Fruit fly (Drosophila melanogaster) whole organism, embryonic: ENCODE data around the gene Sox21a.

Experiments
- CG1024 ChIP-seq: fragments of 200-800 bp; sonication (Bioruptor generic); IDR thresholded peaks from 2 replicates; pipeline ENCODE4 v1.3.6; 2022; ENCODE audit warnings: missing biosample characterization, missing genetic modification characterization
- CG13894 ChIP-seq: fragments of 200-800 bp; sonication (Bioruptor generic); optimal IDR thresholded peaks from 3 replicates; lab custom pipeline; 2018; ENCODE audit warnings: missing biosample characterization, mild to moderate bottlenecking, missing genetic modification characterization, moderate library complexity
- CG1603 ChIP-seq: fragments of 200-800 bp; sonication (Bioruptor generic); optimal IDR thresholded peaks from 2 replicates; lab custom pipeline; 2019; ENCODE audit warnings: missing biosample characterization, mild to moderate bottlenecking, missing genetic modification characterization, moderate library complexity
- CG31388 ChIP-seq: fragments of 200-800 bp; sonication (Bioruptor generic); optimal IDR thresholded peaks from 2 replicates; lab custom pipeline; 2016; ENCODE audit warnings: missing biosample characterization, missing genetic modification characterization
- CG5953 ChIP-seq: fragments of 200-800 bp; sonication (Bioruptor generic); IDR thresholded peaks from 2 replicates; pipeline ENCODE4 v1.3.6; 2022; ENCODE audit warnings: missing biosample characterization, missing genetic modification characterization
- CG6765 ChIP-seq: fragments of 200-800 bp; sonication (Bioruptor generic); optimal IDR thresholded peaks from 3 replicates; lab custom pipeline; 2017; ENCODE audit warnings: missing biosample characterization, mild to moderate bottlenecking, missing genetic modification characterization
- CG8290 ChIP-seq, 3 experiments: fragments of 200-800 bp; sonication (Bioruptor generic); optimal IDR thresholded peaks; 2 replicates each; lab custom pipeline; 2016 to 2019; ENCODE audit warnings: missing biosample characterization in 3 of 3, missing genetic modification characterization in 3 of 3, mild to moderate bottlenecking in 2 of 3, moderate library complexity in 1 of 3
- Dll ChIP-seq: fragments of 200-800 bp; sonication (Bioruptor generic); IDR thresholded peaks from 4 replicates; pipeline ENCODE4 v1.3.6; 2022; ENCODE audit warnings: missing biosample characterization, missing genetic modification characterization; ENCODE audit not compliant: partially characterized antibody
- Ets65A ChIP-seq: fragments of 200-800 bp; sonication (Bioruptor generic); peaks from one replicate; lab custom pipeline; 2016; ENCODE audit warnings: missing biosample characterization, missing genetic modification characterization
- sna ChIP-seq: fragments of 200-800 bp; sonication (Bioruptor generic); IDR thresholded peaks from 2 replicates; pipeline ENCODE4 v1.3.6; 2022; ENCODE audit warnings: missing biosample characterization, missing genetic modification characterization; ENCODE audit not compliant: partially characterized antibody

DNA sequence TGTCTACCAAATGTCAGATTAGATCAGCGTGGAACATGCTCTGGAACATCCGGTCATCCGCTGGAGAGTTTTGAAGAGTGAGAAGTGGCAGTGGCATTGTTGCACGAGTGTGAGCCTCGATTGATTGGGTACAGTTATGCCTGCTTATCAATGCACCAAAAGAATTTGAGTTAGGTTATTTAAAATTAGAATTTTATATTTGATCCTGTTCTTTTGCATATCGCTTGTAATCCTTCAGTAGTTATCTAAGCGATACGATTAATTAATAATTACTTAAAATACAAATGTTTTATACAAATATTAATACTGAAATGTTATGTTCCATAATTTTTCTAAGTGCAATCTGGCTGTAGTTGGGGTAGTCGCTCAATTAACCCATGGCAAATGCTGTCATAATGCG, 44.7 kb upstream of the Sox21a start:
- no peak for TF ChIP-seq sna (GFP tag; lab: Robert Waterston, UW)
- TF ChIP-seq CG6765 (GFP tag; lab: Kevin White, UChicago): no peak
- no peak for TF ChIP-seq CG5953
- no peak for TF ChIP-seq CG1024 (GFP tag; lab: Robert Waterston, UW)
- TF ChIP-seq CG1603 (tag; lab: Kevin White, UChicago): no peak
- TF ChIP-seq CG13894 (tag; lab: Kevin White, UChicago): no peak
- TF ChIP-seq Dll (GFP tag; lab: Robert Waterston, UW): no peak
- no peak for TF ChIP-seq Ets65A (GFP tag; lab: Kevin White, UChicago)
- TF ChIP-seq CG31388 (GFP tag; lab: Kevin White, UChicago): no peak
- no peak for TF ChIP-seq CG8290 (GFP tag; optimal IDR thresholded peaks at IDR 0.05; lab: Kevin White, UChicago)
- TF ChIP-seq CG8290 (tag; optimal IDR thresholded peaks at IDR 0.05; lab: Kevin White, UChicago): no peak
